Fruit fly (Drosophila melanogaster): Measurements from ENCODE around the gene kek6.

DNA sequence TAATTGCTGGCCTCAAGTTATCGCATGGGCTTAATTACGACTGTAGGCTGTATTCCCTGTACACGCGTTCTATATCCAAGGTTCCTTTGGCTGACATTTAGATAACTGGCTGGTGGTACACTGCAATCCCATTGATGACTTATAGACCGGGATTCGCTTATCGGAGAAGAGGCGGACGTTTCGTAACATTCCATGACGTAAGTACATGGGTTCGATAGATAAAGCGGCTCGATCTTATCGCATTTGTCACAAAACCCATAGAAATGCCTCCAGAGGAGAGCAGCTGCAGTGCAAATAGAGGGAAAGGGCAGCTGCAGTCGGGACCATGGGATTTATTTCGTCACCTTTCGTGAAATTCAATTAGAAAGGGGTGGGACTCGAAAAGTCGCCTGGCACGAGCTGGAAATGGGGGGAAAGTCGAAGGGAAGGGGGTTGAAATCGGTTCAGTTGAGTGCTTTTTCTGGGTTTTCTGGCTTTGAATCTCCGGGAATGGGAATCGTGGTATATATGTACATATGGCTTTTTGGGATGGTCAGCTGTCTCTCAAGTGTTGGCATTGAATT is 14.6 kb upstream of the kek6 start:
- TF ChIP-seq Hr83 (GFP tag; optimal IDR thresholded peaks at IDR 0.05; ENCODE audit: poor library complexity, severe bottlenecking): no peak
- no peak for TF ChIP-seq CrebA (GFP tag; optimal IDR thresholded peaks at IDR 0.05; ENCODE audit: borderline replicate concordance)
- TF ChIP-seq usp (GFP tag; optimal IDR thresholded peaks at IDR 0.05): no peak
- no peak for TF ChIP-seq lola (GFP tag; optimal IDR thresholded peaks at IDR 0.05)
- no peak for TF ChIP-seq Vsx2 (GFP tag; optimal IDR thresholded peaks at IDR 0.05; ENCODE audit: partially characterized antibody)
- TF ChIP-seq psq (GFP tag; optimal IDR thresholded peaks at IDR 0.05): no peak
- no peak for TF ChIP-seq CG32264 (GFP tag; optimal IDR thresholded peaks at IDR 0.05)
- TF ChIP-seq br (GFP tag; optimal IDR thresholded peaks at IDR 0.05): no peak
- TF ChIP-seq rgr (GFP tag; optimal IDR thresholded peaks at IDR 0.05): no peak
- no peak for TF ChIP-seq tai (GFP tag; optimal IDR thresholded peaks at IDR 0.05)
- TF ChIP-seq Jra (GFP tag; optimal IDR thresholded peaks at IDR 0.05): no peak
